Worm (Caenorhabditis elegans): ENCODE results near the gene pmt-2.

ce11 chrV:4615802-4616201 is 12.6 kb upstream of the pmt-2 start, which contains the start of the genes Y61A9LA.10 and F54D11.4:
- TF ChIP-seq ztf-18 (tag; optimal IDR thresholded peaks at IDR 0.05) (peak; percentile 93), dpl-1 (GFP tag; optimal IDR thresholded peaks at IDR 0.05) (peak; percentile 44), unc-62 (GFP tag; optimal IDR thresholded peaks at IDR 0.05) (no peak), ama-1 (optimal IDR thresholded peaks at IDR 0.05) (no peak), ama-1 (GFP tag; optimal IDR thresholded peaks at IDR 0.05) (no peak), T26A5.8 (tag; optimal IDR thresholded peaks at IDR 0.05) (no peak), B0261.1 (tag; optimal IDR thresholded peaks at IDR 0.05) (no peak), Y95B8A.8 (GFP tag; IDR thresholded peaks at IDR 0.05) (no peak), C06A6.2 (GFP tag; conservative IDR thresholded peaks at IDR 0.05) (no peak), snpc-4 (GFP tag; optimal IDR thresholded peaks at IDR 0.05) (no peak), snpc-4 (tag; optimal IDR thresholded peaks at IDR 0.05) (peak in 1 of 4 experiments; percentile 44), F10E7.11 (tag; optimal IDR thresholded peaks at IDR 0.05) (no peak), mxl-1 (tag; optimal IDR thresholded peaks at IDR 0.05) (no peak), F39B2.1 (GFP tag; IDR thresholded peaks at IDR 0.05) (no peak)

Measured in whole organism, young adult.